Fruit fly (Drosophila melanogaster) whole organism, embryonic: ENCODE measurements around the gene CG32040.

Experiments used
- ATbp ChIP-seq: fragments of 200-800 bp; sonication (Bioruptor generic); optimal IDR thresholded peaks from 2 replicates; lab custom pipeline; 2017; ENCODE audit warnings: missing biosample characterization, mild to moderate bottlenecking, missing genetic modification characterization, missing genetic modification reagents
- CG10209 ChIP-seq: fragments of 200-800 bp; sonication (Bioruptor generic); optimal IDR thresholded peaks from 3 replicates; lab custom pipeline; 2017; ENCODE audit warnings: missing biosample characterization, mild to moderate bottlenecking, missing genetic modification characterization, missing genetic modification reagents
- CG10267 ChIP-seq: fragments of 200-800 bp; sonication (Bioruptor generic); optimal IDR thresholded peaks from 2 replicates; lab custom pipeline; 2018; ENCODE audit warnings: missing biosample characterization, mild to moderate bottlenecking, missing genetic modification characterization, moderate library complexity
- CG10543 ChIP-seq: fragments of 200-800 bp; sonication (Bioruptor generic); optimal IDR thresholded peaks from 3 replicates; lab custom pipeline; 2017; ENCODE audit warnings: missing biosample characterization, mild to moderate bottlenecking, missing genetic modification characterization, moderate library complexity
- CG11456 ChIP-seq: fragments of 200-800 bp; sonication (Bioruptor generic); IDR thresholded peaks from 3 replicates; pipeline ENCODE4 v1.3.6; 2022; ENCODE audit warnings: missing biosample characterization, missing genetic modification characterization
- CG11696 ChIP-seq: fragments of 200-800 bp; sonication (Bioruptor generic); IDR thresholded peaks from 2 replicates; pipeline ENCODE4 v1.3.6; 2022; ENCODE audit warnings: missing biosample characterization, missing genetic modification characterization
- CG14050 ChIP-seq: fragments of 200-800 bp; sonication (Bioruptor generic); IDR thresholded peaks from 3 replicates; pipeline ENCODE4 v1.3.6; 2022; ENCODE audit warnings: missing biosample characterization, missing genetic modification characterization
- CG14441 ChIP-seq: fragments of 200-800 bp; sonication (Bioruptor generic); IDR thresholded peaks from 2 replicates; pipeline ENCODE4 v1.3.6; 2022; ENCODE audit warnings: missing biosample characterization, missing genetic modification characterization
- CG14710 ChIP-seq: fragments of 200-800 bp; sonication (Bioruptor generic); optimal IDR thresholded peaks from 3 replicates; lab custom pipeline; 2019; ENCODE audit warnings: missing biosample characterization, mild to moderate bottlenecking, missing genetic modification characterization, moderate library complexity
- CG15269 ChIP-seq: fragments of 200-800 bp; sonication (Bioruptor generic); optimal IDR thresholded peaks from 2 replicates; lab custom pipeline; 2018; ENCODE audit warnings: missing biosample characterization, mild to moderate bottlenecking, missing genetic modification characterization, moderate library complexity
- CG15601 ChIP-seq: fragments of 200-800 bp; sonication (Bioruptor generic); optimal IDR thresholded peaks from 3 replicates; lab custom pipeline; 2019; ENCODE audit warnings: missing biosample characterization, mild to moderate bottlenecking, missing genetic modification characterization, moderate library complexity
- CG17829 ChIP-seq: fragments of 200-800 bp; optimal IDR thresholded peaks from 2 replicates; lab custom pipeline; 2019; ENCODE audit warnings: missing biosample characterization, mild to moderate bottlenecking, missing genetic modification characterization, moderate library complexity
- CG2129 ChIP-seq: fragments of 200-800 bp; sonication (Bioruptor generic); IDR thresholded peaks from 2 replicates; pipeline ENCODE4 v1.3.6; 2022; ENCODE audit warnings: missing biosample characterization, missing genetic modification characterization; ENCODE audit not compliant: partially characterized antibody
- CG2202 ChIP-seq: fragments of 200-800 bp; sonication (Bioruptor generic); optimal IDR thresholded peaks from 2 replicates; lab custom pipeline; 2018; ENCODE audit warnings: missing biosample characterization, mild to moderate bottlenecking, missing genetic modification characterization
- CG30403 ChIP-seq: fragments of 200-800 bp; sonication (Bioruptor generic); optimal IDR thresholded peaks from 3 replicates; lab custom pipeline; 2016; ENCODE audit warnings: missing biosample characterization, missing genetic modification characterization
- CG33213 ChIP-seq: fragments of 200-800 bp; sonication (Bioruptor generic); optimal IDR thresholded peaks from 3 replicates; lab custom pipeline; 2016; ENCODE audit warnings: missing biosample characterization, missing genetic modification characterization
- CG33557 ChIP-seq: fragments of 200-800 bp; sonication (Bioruptor generic); optimal IDR thresholded peaks from 2 replicates; lab custom pipeline; 2019; ENCODE audit warnings: missing biosample characterization, mild to moderate bottlenecking, missing genetic modification characterization, moderate library complexity
- CG34224 ChIP-seq: fragments of 200-800 bp; sonication (Bioruptor generic); IDR thresholded peaks from 3 replicates; pipeline ENCODE4 v1.3.6; 2022; ENCODE audit warnings: missing biosample characterization, missing genetic modification characterization; ENCODE audit not compliant: partially characterized antibody
- CG4854 ChIP-seq: fragments of 200-800 bp; sonication (Bioruptor generic); optimal IDR thresholded peaks from 2 replicates; lab custom pipeline; 2016; ENCODE audit warnings: missing biosample characterization, missing genetic modification characterization, inconsistent platforms
- CG6683 ChIP-seq: fragments of 200-800 bp; sonication (Bioruptor generic); optimal IDR thresholded peaks from 2 replicates; lab custom pipeline; 2017; ENCODE audit warnings: missing biosample characterization, mild to moderate bottlenecking, missing genetic modification characterization, missing genetic modification reagents
- CG7357 ChIP-seq: fragments of 200-800 bp; sonication (Bioruptor generic); IDR thresholded peaks from 3 replicates; pipeline ENCODE4 v1.3.6; 2022; ENCODE audit warnings: missing biosample characterization, missing genetic modification characterization
- CG8281 ChIP-seq: fragments of 200-800 bp; sonication (Bioruptor generic); optimal IDR thresholded peaks from 2 replicates; lab custom pipeline; 2018; ENCODE audit warnings: missing biosample characterization, mild to moderate bottlenecking, missing genetic modification characterization, moderate library complexity
- D19A ChIP-seq: fragments of 200-800 bp; optimal IDR thresholded peaks from 3 replicates; lab custom pipeline; 2019; ENCODE audit warnings: missing biosample characterization, mild to moderate bottlenecking, missing genetic modification characterization, moderate library complexity
- Doc2 ChIP-seq: fragments of 200-800 bp; sonication (Bioruptor generic); IDR thresholded peaks from 2 replicates; pipeline ENCODE4 v1.3.6; 2022; ENCODE audit warnings: missing biosample characterization, missing genetic modification characterization
- Dref ChIP-seq: fragments of 200-800 bp; sonication (Bioruptor generic); IDR thresholded peaks from 2 replicates; pipeline ENCODE4 v1.3.6; 2022; ENCODE audit warnings: missing biosample characterization, missing genetic modification characterization
- Drgx ChIP-seq: fragments of 200-800 bp; sonication (Bioruptor generic); IDR thresholded peaks from 2 replicates; pipeline ENCODE4 v1.3.6; 2022; ENCODE audit warnings: missing biosample characterization, missing genetic modification characterization
- Ets65A ChIP-seq: fragments of 200-800 bp; sonication (Bioruptor generic); peaks from one replicate; lab custom pipeline; 2016; ENCODE audit warnings: missing biosample characterization, missing genetic modification characterization
- H15 ChIP-seq: fragments of 200-800 bp; sonication (Bioruptor generic); IDR thresholded peaks from 3 replicates; pipeline ENCODE4 v1.3.6; 2022; ENCODE audit warnings: missing biosample characterization, missing genetic modification characterization
- HmgZ ChIP-seq: fragments of 200-800 bp; sonication (Bioruptor generic); optimal IDR thresholded peaks from 2 replicates; lab custom pipeline; 2018; ENCODE audit warnings: missing biosample characterization, mild to moderate bottlenecking, missing genetic modification characterization
- MBD-R2 ChIP-seq: fragments of 200-800 bp; sonication (Bioruptor generic); IDR thresholded peaks from 2 replicates; pipeline ENCODE4 v1.3.6; 2022; ENCODE audit warnings: missing biosample characterization, missing genetic modification characterization
- Max ChIP-seq: fragments of 200-800 bp; sonication (Bioruptor generic); optimal IDR thresholded peaks from 2 replicates; lab custom pipeline; 2016; ENCODE audit warnings: missing biosample characterization, mild to moderate bottlenecking, missing genetic modification characterization
- Meics ChIP-seq: fragments of 200-800 bp; sonication (Bioruptor generic); optimal IDR thresholded peaks from 2 replicates; lab custom pipeline; 2017; ENCODE audit warnings: missing biosample characterization, mild to moderate bottlenecking, missing genetic modification characterization
- Nf-YB ChIP-seq: fragments of 200-800 bp; sonication (Bioruptor generic); optimal IDR thresholded peaks from 3 replicates; lab custom pipeline; 2019; ENCODE audit warnings: missing biosample characterization, mild to moderate bottlenecking, missing genetic modification characterization, moderate library complexity
- NfI ChIP-seq: fragments of 200-800 bp; sonication (Bioruptor generic); optimal IDR thresholded peaks from 3 replicates; lab custom pipeline; 2018; ENCODE audit warnings: missing biosample characterization, mild to moderate bottlenecking, missing genetic modification characterization, moderate library complexity
- Oaz ChIP-seq: fragments of 200-800 bp; sonication (Bioruptor generic); IDR thresholded peaks from 2 replicates; pipeline ENCODE4 v1.3.6; 2022; ENCODE audit warnings: missing biosample characterization, missing genetic modification characterization
- ato ChIP-seq: fragments of 200-800 bp; sonication (Bioruptor generic); IDR thresholded peaks from 2 replicates; pipeline ENCODE4 v1.3.6; 2022; ENCODE audit warnings: missing biosample characterization, missing genetic modification characterization; ENCODE audit not compliant: partially characterized antibody
- bbx ChIP-seq: fragments of 200-800 bp; sonication (Bioruptor generic); IDR thresholded peaks from 2 replicates; pipeline ENCODE4 v1.3.6; 2022; ENCODE audit warnings: missing biosample characterization, missing genetic modification characterization; ENCODE audit not compliant: partially characterized antibody
- bcd ChIP-seq: fragments of 200-800 bp; sonication (Bioruptor generic); optimal IDR thresholded peaks from 2 replicates; lab custom pipeline; 2017; ENCODE audit warnings: missing biosample characterization, mild to moderate bottlenecking, missing genetic modification characterization
- da ChIP-seq: fragments of 200-800 bp; sonication (Bioruptor generic); optimal IDR thresholded peaks from 2 replicates; lab custom pipeline; 2016; ENCODE audit warnings: missing biosample characterization, missing genetic modification characterization
- gcm2 ChIP-seq: fragments of 200-800 bp; sonication (Bioruptor generic); optimal IDR thresholded peaks from 2 replicates; lab custom pipeline; 2016; ENCODE audit warnings: missing biosample characterization, missing genetic modification characterization
- grn ChIP-seq: fragments of 200-800 bp; sonication (Bioruptor generic); optimal IDR thresholded peaks from 3 replicates; lab custom pipeline; 2017; ENCODE audit warnings: missing biosample characterization, missing genetic modification characterization
- jing ChIP-seq: fragments of 200-800 bp; sonication (Bioruptor generic); optimal IDR thresholded peaks from 2 replicates; lab custom pipeline; 2018; ENCODE audit warnings: missing biosample characterization, mild to moderate bottlenecking, missing genetic modification characterization
- kay ChIP-seq: fragments of 200-800 bp; sonication (Bioruptor generic); optimal IDR thresholded peaks from 2 replicates; lab custom pipeline; 2016; ENCODE audit warnings: missing biosample characterization, missing genetic modification characterization
- klu ChIP-seq: fragments of 200-800 bp; sonication (Bioruptor generic); IDR thresholded peaks from 2 replicates; pipeline ENCODE4 v1.3.6; 2022; ENCODE audit warnings: missing biosample characterization, missing genetic modification characterization
- lbe ChIP-seq: fragments of 200-800 bp; sonication (Bioruptor generic); optimal IDR thresholded peaks from 2 replicates; lab custom pipeline; 2016; ENCODE audit warnings: missing biosample characterization, mild to moderate bottlenecking, missing genetic modification characterization
- pb ChIP-seq: fragments of 200-800 bp; sonication (Bioruptor generic); optimal IDR thresholded peaks from 3 replicates; lab custom pipeline; 2016; ENCODE audit warnings: missing biosample characterization, missing genetic modification characterization
- pita ChIP-seq: fragments of 200-800 bp; sonication (Bioruptor generic); optimal IDR thresholded peaks from 2 replicates; lab custom pipeline; 2017; ENCODE audit warnings: missing biosample characterization, mild to moderate bottlenecking, missing genetic modification characterization
- pzg ChIP-seq: fragments of 200-800 bp; sonication (Bioruptor generic); optimal IDR thresholded peaks from 3 replicates; lab custom pipeline; 2018; ENCODE audit warnings: missing biosample characterization, mild to moderate bottlenecking, missing genetic modification characterization, moderate library complexity
- tap ChIP-seq: fragments of 200-800 bp; optimal IDR thresholded peaks from 3 replicates; lab custom pipeline; 2019; ENCODE audit warnings: missing biosample characterization, mild to moderate bottlenecking, missing genetic modification characterization, moderate library complexity
- z ChIP-seq: fragments of 200-800 bp; sonication (Bioruptor generic); IDR thresholded peaks from 3 replicates; pipeline ENCODE4 v1.3.6; 2022; ENCODE audit warnings: missing biosample characterization, missing genetic modification characterization

Gene CG32040

DNA sequence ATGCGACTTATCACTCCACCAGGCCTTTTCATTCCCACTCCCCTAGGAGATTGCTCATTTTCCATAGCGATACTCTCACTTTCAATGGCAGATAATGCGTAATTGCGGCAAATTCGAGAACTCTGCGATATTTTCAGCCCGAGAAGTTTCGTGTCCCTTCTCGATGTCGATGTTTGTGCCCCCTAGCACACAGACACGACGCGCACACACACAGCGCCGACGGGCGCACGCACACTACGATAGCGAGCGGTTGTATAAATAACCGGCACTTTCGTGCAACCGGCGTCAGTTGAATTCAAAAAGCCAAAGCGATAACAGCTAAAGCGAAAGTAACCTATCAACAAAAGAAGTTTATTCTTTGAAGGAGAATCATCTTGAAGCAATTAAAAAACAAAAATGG lies 27.8 kb downstream of the CG32040 start, which contains the start of gene Hsp23 (continued):
- TF ChIP-seq CG4854 (GFP tag; lab: Kevin White, UChicago) (no peak), Nf-YB (GFP tag; lab: Kevin White, UChicago) (no peak), CG11456 (no peak), pita (GFP tag; lab: Kevin White, UChicago) (no peak), ATbp (GFP tag; lab: Kevin White, UChicago) (no peak), CG14710 (tag; lab: Kevin White, UChicago) (no peak), CG11696 (no peak), da (GFP tag; lab: Kevin White, UChicago) (no peak), CG2129 (GFP tag; lab: Robert Waterston, UW) (no peak), Drgx (GFP tag; lab: Robert Waterston, UW) (peak; percentile 6; the same call in 1 of the 2 replicates), bbx (GFP tag; lab: Robert Waterston, UW) (peak; percentile 37; the same call in 1 of the 2 replicates), D19A (tag; lab: Kevin White, UChicago) (peak; percentile 11), CG10267 (tag; lab: Kevin White, UChicago) (no peak), Oaz (GFP tag; lab: Robert Waterston, UW) (no peak), CG30403 (no peak), CG33557 (peak; percentile 11), NfI (GFP tag; lab: Kevin White, UChicago) (no peak), pb (GFP tag; lab: Kevin White, UChicago) (no peak), CG10209 (GFP tag; lab: Kevin White, UChicago) (no peak), CG17829 (no peak), ato (no peak), grn (GFP tag; lab: Kevin White, UChicago) (no peak), CG34224 (GFP tag; lab: Robert Waterston, UW) (peak; percentile 30; the same call in 1 of the 3 replicates), H15 (GFP tag; lab: Robert Waterston, UW) (no peak), CG10543 (GFP tag; lab: Kevin White, UChicago) (peak; percentile 17), tap (tag; lab: Kevin White, UChicago) (no peak), CG14441 (no peak), CG15601 (tag; lab: Kevin White, UChicago) (peak; percentile 41), z (GFP tag; lab: Robert Waterston, UW) (no peak), pzg (GFP tag; lab: Kevin White, UChicago) (peak; percentile 2), CG14050 (no peak), Max (GFP tag; lab: Kevin White, UChicago) (no peak)

DNA sequence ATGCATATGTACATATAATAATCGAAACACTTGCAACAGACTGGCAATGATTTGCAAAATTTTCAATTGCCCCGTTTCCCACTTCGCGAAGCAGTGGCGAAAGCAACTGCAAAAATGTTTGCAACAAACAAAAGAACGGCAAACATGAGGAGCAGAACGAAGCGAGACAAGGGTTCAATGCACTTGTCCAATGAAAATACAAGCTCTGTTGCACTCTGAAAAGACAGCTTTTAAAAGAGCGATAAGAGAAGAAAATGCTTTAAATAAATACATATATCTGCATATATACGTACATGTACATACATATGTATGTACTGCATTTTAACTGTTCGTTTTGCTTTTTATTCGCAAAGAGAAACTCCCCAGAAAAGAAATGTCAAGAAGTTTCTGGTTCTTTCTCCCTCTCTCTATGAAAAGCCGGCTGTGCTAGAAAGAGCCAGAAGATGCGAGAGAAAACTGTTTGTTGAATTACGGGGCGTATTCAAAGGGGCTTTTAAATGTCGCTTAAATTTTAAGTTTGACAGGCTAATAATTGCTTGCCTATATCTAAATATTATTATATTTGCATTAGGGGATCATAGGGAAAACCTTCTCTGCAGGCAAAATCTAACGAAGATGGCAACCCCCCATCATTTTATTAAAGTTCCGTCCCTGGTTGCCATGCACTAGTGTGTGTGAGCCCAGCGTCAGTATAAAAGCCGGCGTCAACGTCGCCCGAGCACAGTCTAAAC lies 29.7 kb downstream of the CG32040 start, which contains the start of gene Hsp27:
Hsp27 (plus strand) TSS at position 719 of the 731 bp plus-strand sequence.
- TF ChIP-seq lbe (GFP tag; lab: Kevin White, UChicago) (peak; percentile 99), CG15269 (tag; lab: Kevin White, UChicago) (peak; percentile 97), HmgZ (tag; lab: Kevin White, UChicago) (peak; percentile 97), Ets65A (peak; percentile 98), gcm2 (GFP tag; lab: Kevin White, UChicago) (peak; percentile 92), jing (GFP tag; lab: Kevin White, UChicago) (peak; percentile 96), CG15601 (tag; lab: Kevin White, UChicago) (peak; percentile 96), Doc2 (GFP tag; lab: Robert Waterston, UW) (peak; percentile 93), CG2202 (tag; lab: Kevin White, UChicago) (peak; percentile 95), klu (GFP tag; lab: Robert Waterston, UW) (peak; percentile 96), Nf-YB (GFP tag; lab: Kevin White, UChicago) (peak; percentile 86), CG33213 (GFP tag; lab: Kevin White, UChicago) (peak; percentile 96), CG7357 (GFP tag; lab: Robert Waterston, UW) (peak; percentile 96), bcd (peak; percentile 99), MBD-R2 (GFP tag; lab: Robert Waterston, UW) (peak; percentile 96), Dref (GFP tag; lab: Robert Waterston, UW) (peak; percentile 40), CG8281 (tag; lab: Kevin White, UChicago) (peak; percentile 89), Meics (GFP tag; lab: Kevin White, UChicago) (peak; percentile 98), kay (GFP tag; lab: Kevin White, UChicago) (peak; percentile 97), CG6683 (GFP tag; lab: Kevin White, UChicago) (peak; percentile 95)
